Fruit fly (Drosophila melanogaster): Measurements from ENCODE around the gene CG12123.
A peak's percentile ranks its signal among the peaks of the same experiment; 100 is the strongest.

Gene CG12123

dm6 chrX:8420772-8421448 lies 21.2 kb downstream of the CG12123 start:
- TF ChIP-seq CG9948 (tag; optimal IDR thresholded peaks at IDR 0.05): peak; percentile 16
- TF ChIP-seq CG8301 (tag; optimal IDR thresholded peaks at IDR 0.05): peak; percentile 40
- peak; percentile 92 for TF ChIP-seq Ets98B (GFP tag; IDR thresholded peaks at IDR 0.05)
- TF ChIP-seq gl (tag; optimal IDR thresholded peaks at IDR 0.05): peak; percentile 90
- TF ChIP-seq CG13204 (GFP tag; optimal IDR thresholded peaks at IDR 0.05): peak; percentile 81
- no peak for TF ChIP-seq CG10348 (GFP tag; IDR thresholded peaks at IDR 0.05)
- TF ChIP-seq Pif1B (GFP tag; optimal IDR thresholded peaks at IDR 0.05): no peak
- TF ChIP-seq CG17806 (tag; optimal IDR thresholded peaks at IDR 0.05): peak; percentile 3
- peak; percentile 72 for TF ChIP-seq Pif1A (GFP tag; optimal IDR thresholded peaks at IDR 0.05)
- TF ChIP-seq CG34367 (tag; optimal IDR thresholded peaks at IDR 0.05): peak; percentile 69
- TF ChIP-seq Snoo (tag; optimal IDR thresholded peaks at IDR 0.05): no peak
- TF ChIP-seq CG4496 (GFP tag; IDR thresholded peaks at IDR 0.05): peak; percentile 88
- TF ChIP-seq CG12605 (GFP tag; IDR thresholded peaks at IDR 0.05): peak; percentile 96
- peak; percentile 71 for TF ChIP-seq CG32121 (GFP tag; IDR thresholded peaks at IDR 0.05)
- TF ChIP-seq CG14655 (GFP tag; optimal IDR thresholded peaks at IDR 0.05): no peak
- TF ChIP-seq D1 (tag; optimal IDR thresholded peaks at IDR 0.05): peak; percentile 31
- TF ChIP-seq EcR (GFP tag; optimal IDR thresholded peaks at IDR 0.05): peak; percentile 87
- peak; percentile 33 for TF ChIP-seq CG8159 (tag; optimal IDR thresholded peaks at IDR 0.05)
- TF ChIP-seq CG15710 (tag; optimal IDR thresholded peaks at IDR 0.05): peak; percentile 29
- TF ChIP-seq fd96Ca (GFP tag; IDR thresholded peaks at IDR 0.05): no peak; the same call in none of the 3 replicates
- TF ChIP-seq rn (GFP tag; IDR thresholded peaks at IDR 0.05): no peak

DNA sequence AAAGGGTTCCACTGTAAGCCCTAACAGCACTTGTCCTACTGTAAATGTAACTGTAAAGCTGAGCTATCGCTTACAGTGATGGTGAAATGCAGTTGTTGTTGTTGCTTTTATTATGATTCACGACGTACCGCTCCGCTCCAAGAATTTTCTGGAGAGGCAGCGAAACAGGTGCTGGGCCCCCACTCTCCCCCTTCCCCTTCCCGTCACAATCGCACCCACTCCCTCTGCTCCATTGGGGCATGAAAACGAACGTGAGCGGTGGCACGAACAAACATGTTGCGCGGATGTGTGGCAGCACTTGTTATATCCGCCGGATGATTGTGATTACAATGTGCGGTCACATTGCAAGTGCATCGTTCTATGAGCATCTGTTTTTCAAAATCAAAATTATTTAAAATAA lies 22.6 kb downstream of the CG12123 start:
- TF ChIP-seq EcR (GFP tag; optimal IDR thresholded peaks at IDR 0.05): no peak
- no peak for TF ChIP-seq CG17806 (tag; optimal IDR thresholded peaks at IDR 0.05)
- no peak for TF ChIP-seq CG32121 (GFP tag; IDR thresholded peaks at IDR 0.05)
- no peak for TF ChIP-seq CG8159 (tag; optimal IDR thresholded peaks at IDR 0.05)
- TF ChIP-seq CG9948 (tag; optimal IDR thresholded peaks at IDR 0.05): no peak
- peak; percentile 67 for TF ChIP-seq CG13204 (GFP tag; optimal IDR thresholded peaks at IDR 0.05)
- TF ChIP-seq CG14655 (GFP tag; optimal IDR thresholded peaks at IDR 0.05): no peak

dm6 chrX:8416956-8417355 lies 25.2 kb downstream of the CG12123 start:
- TF ChIP-seq CG14655 (GFP tag; optimal IDR thresholded peaks at IDR 0.05) (peak; percentile 12), Pif1B (GFP tag; optimal IDR thresholded peaks at IDR 0.05) (no peak), CG9948 (tag; optimal IDR thresholded peaks at IDR 0.05) (no peak), fd96Ca (GFP tag; IDR thresholded peaks at IDR 0.05) (0 out of 3 replicates have a peak, but pooled peaks have one; percentile 26)

DNA sequence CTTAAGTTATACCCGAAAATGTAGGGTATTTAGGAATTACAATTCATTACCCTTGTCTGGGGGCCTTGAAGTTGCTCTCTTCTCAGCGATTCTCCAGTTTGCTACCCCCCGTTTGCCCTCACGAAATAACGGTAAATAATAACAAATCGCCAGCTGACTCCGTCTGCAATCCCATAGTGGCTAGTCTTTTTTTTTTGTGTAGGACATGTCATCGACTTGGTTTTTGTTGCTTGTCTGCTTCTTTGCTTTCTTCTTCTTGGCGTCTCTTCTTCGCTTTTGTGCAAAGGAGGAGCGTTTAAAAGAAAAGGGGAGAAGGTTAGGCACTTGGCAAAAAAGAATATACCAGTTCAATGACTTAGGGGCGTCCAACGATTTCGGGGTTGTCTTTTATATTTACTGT lies 25.9 kb downstream of the CG12123 start:
- peak; percentile 76 for TF ChIP-seq EcR (GFP tag; optimal IDR thresholded peaks at IDR 0.05)
- no peak for TF ChIP-seq CG15710 (tag; optimal IDR thresholded peaks at IDR 0.05)

- TF ChIP-seq EcR (GFP tag; optimal IDR thresholded peaks at IDR 0.05): no peak
- no peak for TF ChIP-seq CG15710 (tag; optimal IDR thresholded peaks at IDR 0.05)
- TF ChIP-seq CG10348 (GFP tag; IDR thresholded peaks at IDR 0.05): no peak
- no peak for TF ChIP-seq CG13204 (GFP tag; optimal IDR thresholded peaks at IDR 0.05)
- TF ChIP-seq CG4496 (GFP tag; IDR thresholded peaks at IDR 0.05): no peak
- no peak for TF ChIP-seq CG8301 (tag; optimal IDR thresholded peaks at IDR 0.05)
- no peak for TF ChIP-seq Pif1A (GFP tag; optimal IDR thresholded peaks at IDR 0.05)
- no peak for TF ChIP-seq CG14655 (GFP tag; optimal IDR thresholded peaks at IDR 0.05)
- TF ChIP-seq CG8159 (tag; optimal IDR thresholded peaks at IDR 0.05): no peak
- TF ChIP-seq CG17806 (tag; optimal IDR thresholded peaks at IDR 0.05): no peak
- no peak for TF ChIP-seq fd96Ca (GFP tag; IDR thresholded peaks at IDR 0.05)
- no peak for TF ChIP-seq Ets98B (GFP tag; IDR thresholded peaks at IDR 0.05)
- no peak for TF ChIP-seq CG32121 (GFP tag; IDR thresholded peaks at IDR 0.05)
- no peak for TF ChIP-seq rn (GFP tag; IDR thresholded peaks at IDR 0.05)
- TF ChIP-seq CG9948 (tag; optimal IDR thresholded peaks at IDR 0.05): no peak
- TF ChIP-seq CG12605 (GFP tag; IDR thresholded peaks at IDR 0.05): no peak
- TF ChIP-seq Snoo (tag; optimal IDR thresholded peaks at IDR 0.05): no peak
- no peak for TF ChIP-seq CG34367 (tag; optimal IDR thresholded peaks at IDR 0.05)
- TF ChIP-seq gl (tag; optimal IDR thresholded peaks at IDR 0.05): no peak
- TF ChIP-seq Pif1B (GFP tag; optimal IDR thresholded peaks at IDR 0.05): no peak
These were observed 26.5 kb downstream of the CG12123 start for dm6 chrX:8415605-8416004.

- no peak for TF ChIP-seq CG12605 (GFP tag; IDR thresholded peaks at IDR 0.05)
- TF ChIP-seq Snoo (tag; optimal IDR thresholded peaks at IDR 0.05): no peak
- TF ChIP-seq CG13204 (GFP tag; optimal IDR thresholded peaks at IDR 0.05): no peak
- no peak for TF ChIP-seq CG34367 (tag; optimal IDR thresholded peaks at IDR 0.05)
- no peak for TF ChIP-seq CG10348 (GFP tag; IDR thresholded peaks at IDR 0.05)
- no peak for TF ChIP-seq EcR (GFP tag; optimal IDR thresholded peaks at IDR 0.05)
- no peak for TF ChIP-seq CG17806 (tag; optimal IDR thresholded peaks at IDR 0.05)
These were observed 27.8 kb downstream of the CG12123 start for dm6 chrX:8414351-8414750.
